Fruit fly (Drosophila melanogaster): ENCODE measurements around the gene CG4161.

DNA sequence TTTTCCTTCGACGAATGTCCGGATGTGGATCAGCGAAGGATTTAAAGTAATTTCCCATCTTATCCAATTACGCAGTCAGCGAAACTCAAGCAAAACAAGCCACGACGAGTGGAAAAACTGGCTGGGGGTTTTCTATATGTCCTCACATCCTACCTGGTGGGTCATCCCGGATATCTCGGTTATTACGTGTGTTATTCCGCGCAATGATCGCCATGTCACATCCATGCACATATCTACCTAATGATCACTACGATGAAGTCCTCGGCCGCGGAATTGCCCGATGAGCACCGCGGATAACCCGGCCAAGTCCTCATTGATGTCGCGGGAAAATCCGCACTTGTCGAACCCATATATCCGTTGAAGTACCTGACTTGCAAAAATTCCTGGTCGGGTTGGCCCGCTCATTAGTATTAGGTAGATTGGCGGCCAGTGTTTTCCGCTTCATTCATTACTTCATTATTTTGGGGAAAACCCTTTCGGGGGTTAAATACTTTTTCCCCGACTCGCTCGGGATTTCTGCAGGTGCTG lies 46.6 kb downstream of the CG4161 start:
- TF ChIP-seq Clk (GFP tag; optimal IDR thresholded peaks at IDR 0.05) (no peak), CG7045 (GFP tag; optimal IDR thresholded peaks at IDR 0.05) (no peak), CG11617 (GFP tag; optimal IDR thresholded peaks at IDR 0.05) (no peak), CG12768 (GFP tag; optimal IDR thresholded peaks at IDR 0.05) (no peak), CG33017 (tag; optimal IDR thresholded peaks at IDR 0.05) (no peak), pad (GFP tag; optimal IDR thresholded peaks at IDR 0.05) (no peak), toe (GFP tag; optimal IDR thresholded peaks at IDR 0.05) (no peak), CG1620 (GFP tag; optimal IDR thresholded peaks at IDR 0.05) (no peak), Hr96 (GFP tag; optimal IDR thresholded peaks at IDR 0.05) (no peak), CG7101 (tag; optimal IDR thresholded peaks at IDR 0.05) (no peak)

Data from whole organism, adult.